1 fruit fly cellular context compared by ENCODE assay signal in genomic region chr2L:7042150-7042811, dm6.
TF ChIP-seq lines count a peak whose summit lies in the region.

No protein-coding gene starts in this region.

TF ChIP-seq in whole organism, embryonic, 481 proteins besides CTCF, POLR2A, EP300 and RAD21 (continued from another document):
- TF ChIP-seq gce (GFP tag; IDR thresholded peaks at IDR 0.05; lab: Robert Waterston, UW): no peak; the same call in 2 of the 3 replicates
- TF ChIP-seq CG14014 (GFP tag; IDR thresholded peaks at IDR 0.05; lab: Robert Waterston, UW): peak; percentile 43; the same call in 1 of the 2 replicates
- no peak for TF ChIP-seq salm (tag; optimal IDR thresholded peaks at IDR 0.05; lab: Kevin White, UChicago)
- TF ChIP-seq zen (tag; optimal IDR thresholded peaks at IDR 0.05; lab: Kevin White, UChicago): no peak
- TF ChIP-seq CG13624 (GFP tag; optimal IDR thresholded peaks at IDR 0.05; lab: Kevin White, UChicago): peak; percentile 48
- TF ChIP-seq CG10267 (tag; optimal IDR thresholded peaks at IDR 0.05; lab: Kevin White, UChicago): peak; percentile 97
- no peak for TF ChIP-seq ap (GFP tag; IDR thresholded peaks at IDR 0.05; lab: Robert Waterston, UW)
- TF ChIP-seq gsb (GFP tag; IDR thresholded peaks at IDR 0.05; lab: Robert Waterston, UW): peak; percentile 26; the same call in 1 of the 2 replicates
- peak; percentile 67 for TF ChIP-seq Fer1 (GFP tag; optimal IDR thresholded peaks at IDR 0.05; lab: Kevin White, UChicago)
- peak; percentile 33 for TF ChIP-seq Sox100B (GFP tag; optimal IDR thresholded peaks at IDR 0.05; lab: Kevin White, UChicago)
- peak; percentile 38 for TF ChIP-seq repo (GFP tag; optimal IDR thresholded peaks at IDR 0.05; lab: Kevin White, UChicago)
- TF ChIP-seq Hey (tag; optimal IDR thresholded peaks at IDR 0.05; lab: Kevin White, UChicago): peak; percentile 8
- peak; percentile 59; the same call in 3 of the 4 replicates for TF ChIP-seq Gug (GFP tag; IDR thresholded peaks at IDR 0.05; lab: Robert Waterston, UW)
- TF ChIP-seq CG1647 (GFP tag; optimal IDR thresholded peaks at IDR 0.05; lab: Kevin White, UChicago): no peak
- TF ChIP-seq HLH54F (GFP tag; optimal IDR thresholded peaks at IDR 0.05; lab: Kevin White, UChicago): peak; percentile 34
- TF ChIP-seq CG5245 (GFP tag; optimal IDR thresholded peaks at IDR 0.05; lab: Kevin White, UChicago): no peak
- TF ChIP-seq CG31224 (GFP tag; IDR thresholded peaks at IDR 0.05; lab: Robert Waterston, UW): 0 out of 2 replicates have a peak, but pooled peaks have one; percentile 15
- TF ChIP-seq nmo (GFP tag; optimal IDR thresholded peaks at IDR 0.05; lab: Kevin White, UChicago): peak; percentile 16
- peak; percentile 49 for TF ChIP-seq CG2678 (tag; optimal IDR thresholded peaks at IDR 0.05; lab: Kevin White, UChicago)
- peak; percentile 34 for TF ChIP-seq CG10274 (GFP tag; optimal IDR thresholded peaks at IDR 0.05; lab: Kevin White, UChicago)
- TF ChIP-seq CG3065 (GFP tag; optimal IDR thresholded peaks at IDR 0.05; lab: Kevin White, UChicago): no peak
- TF ChIP-seq CG16863 (GFP tag; optimal IDR thresholded peaks at IDR 0.05; lab: Kevin White, UChicago): no peak
- no peak for TF ChIP-seq wor (GFP tag; IDR thresholded peaks at IDR 0.05; lab: Robert Waterston, UW)
- no peak for TF ChIP-seq CG3838 (GFP tag; optimal IDR thresholded peaks at IDR 0.05; lab: Kevin White, UChicago)
- TF ChIP-seq sna (GFP tag; IDR thresholded peaks at IDR 0.05; lab: Robert Waterston, UW; ENCODE audit: partially characterized antibody): peak; percentile 66; the same call in 1 of the 2 replicates
- TF ChIP-seq CG5180 (GFP tag; optimal IDR thresholded peaks at IDR 0.05; lab: Kevin White, UChicago): peak; percentile 14
- TF ChIP-seq CG9797 (GFP tag; optimal IDR thresholded peaks at IDR 0.05; lab: Kevin White, UChicago): peak; percentile 13
- TF ChIP-seq CG10209 (GFP tag; optimal IDR thresholded peaks at IDR 0.05; lab: Kevin White, UChicago): peak; percentile 31
- peak; percentile 45 for TF ChIP-seq chn (GFP tag; optimal IDR thresholded peaks at IDR 0.05; lab: Kevin White, UChicago)
- TF ChIP-seq trem (tag; optimal IDR thresholded peaks at IDR 0.05; lab: Kevin White, UChicago): peak; percentile 61
- TF ChIP-seq CG12155 (GFP tag; optimal IDR thresholded peaks at IDR 0.05; lab: Kevin White, UChicago): peak; percentile 0
- TF ChIP-seq GATAe (GFP tag; conservative IDR thresholded peaks at IDR 0.05; lab: Robert Waterston, UW): no peak
- peak; percentile 61 for TF ChIP-seq CG14710 (tag; optimal IDR thresholded peaks at IDR 0.05; lab: Kevin White, UChicago)
- TF ChIP-seq gcm2 (GFP tag; optimal IDR thresholded peaks at IDR 0.05; lab: Kevin White, UChicago): peak; percentile 22
- TF ChIP-seq sug (tag; optimal IDR thresholded peaks at IDR 0.05; lab: Kevin White, UChicago): peak; percentile 53
- TF ChIP-seq CG12236 (GFP tag; optimal IDR thresholded peaks at IDR 0.05; lab: Kevin White, UChicago): no peak
- TF ChIP-seq crol (GFP tag; IDR thresholded peaks at IDR 0.05; lab: Robert Waterston, UW): peak; percentile 92
- TF ChIP-seq CG33557 (GFP tag; optimal IDR thresholded peaks at IDR 0.05; lab: Kevin White, UChicago): peak; percentile 10
- peak; percentile 74 for TF ChIP-seq CG34376 (GFP tag; optimal IDR thresholded peaks at IDR 0.05; lab: Kevin White, UChicago)
TF ChIP-seq in whole organism, embryonic: peak in this region for 305.
